Fruit fly (Drosophila melanogaster): Measurements from ENCODE around the gene CG2656.
A peak's percentile ranks its signal among the peaks of the same experiment; 100 is the strongest.

The CG2656 gene

DNA sequence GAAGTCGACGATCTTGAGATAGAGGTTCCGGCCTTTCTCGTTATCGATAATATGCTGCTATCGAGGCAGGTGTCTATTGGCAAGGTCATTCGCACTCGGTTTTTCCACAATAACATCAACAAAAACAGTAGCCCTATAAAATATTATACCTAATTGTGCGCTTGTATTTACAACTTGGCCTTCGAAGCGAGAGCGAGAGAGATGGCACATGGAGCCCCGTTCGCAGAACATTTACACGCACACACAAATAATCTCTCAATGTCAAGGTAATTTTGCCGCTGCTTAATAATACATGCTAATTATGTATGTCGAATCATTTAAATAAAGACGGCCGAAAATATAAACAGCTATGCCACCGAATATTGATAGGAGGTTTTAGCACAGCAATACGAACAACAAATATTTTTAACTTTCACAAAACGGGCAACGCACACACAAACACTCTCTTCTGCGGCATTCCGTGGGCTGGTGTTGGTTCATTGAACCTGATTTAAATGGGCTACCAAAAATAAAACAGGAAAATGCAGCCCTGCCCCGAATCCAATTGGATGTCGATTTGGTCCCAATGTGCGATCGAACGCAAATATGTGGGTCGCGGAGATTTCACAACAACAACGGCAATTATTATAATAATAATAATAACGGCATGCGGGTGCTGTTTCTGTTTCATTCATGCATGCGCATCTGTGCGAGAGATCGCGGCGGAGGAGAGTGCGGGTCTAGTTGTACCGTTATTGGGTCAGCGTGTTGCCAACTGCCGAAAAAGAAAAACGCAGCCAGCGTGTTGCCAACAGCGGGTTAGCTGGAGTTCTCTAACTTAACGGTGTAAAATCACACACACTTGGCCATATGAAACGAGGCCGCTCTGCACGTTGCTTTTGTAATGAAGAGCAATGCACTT lies 22.1 kb upstream of the CG2656 start (continued):
- TF ChIP-seq ERR (GFP tag; optimal IDR thresholded peaks at IDR 0.05): no peak
- TF ChIP-seq pzg (GFP tag; optimal IDR thresholded peaks at IDR 0.05): no peak
- peak; percentile 13 for TF ChIP-seq Sox100B (GFP tag; optimal IDR thresholded peaks at IDR 0.05)
- peak; percentile 1 for TF ChIP-seq cwo (GFP tag; optimal IDR thresholded peaks at IDR 0.05)
- peak; percentile 22; the same call in 1 of the 2 replicates for TF ChIP-seq Awh (GFP tag; IDR thresholded peaks at IDR 0.05)
- TF ChIP-seq CG6254 (GFP tag; optimal IDR thresholded peaks at IDR 0.05): no peak
- TF ChIP-seq unc-4 (GFP tag; IDR thresholded peaks at IDR 0.05; ENCODE audit: partially characterized antibody): no peak
- peak; percentile 28 for TF ChIP-seq sug (tag; optimal IDR thresholded peaks at IDR 0.05)
- TF ChIP-seq mam (GFP tag; optimal IDR thresholded peaks at IDR 0.05): no peak
- TF ChIP-seq oc (tag; optimal IDR thresholded peaks at IDR 0.05): no peak
- TF ChIP-seq sima (GFP tag; optimal IDR thresholded peaks at IDR 0.05): no peak
- TF ChIP-seq prd (optimal IDR thresholded peaks at IDR 0.05): no peak
- no peak for TF ChIP-seq prd (GFP tag; IDR thresholded peaks at IDR 0.05)
- TF ChIP-seq dan (GFP tag; IDR thresholded peaks at IDR 0.05): no peak
- TF ChIP-seq CG12299 (tag; optimal IDR thresholded peaks at IDR 0.05): no peak
- TF ChIP-seq CG16815 (GFP tag; optimal IDR thresholded peaks at IDR 0.05): no peak
- peak; percentile 19 for TF ChIP-seq CG2120 (GFP tag; optimal IDR thresholded peaks at IDR 0.05)
- no peak for TF ChIP-seq Hmx (GFP tag; optimal IDR thresholded peaks at IDR 0.05)
- TF ChIP-seq CG4854 (GFP tag; optimal IDR thresholded peaks at IDR 0.05): no peak
- peak; percentile 82 for TF ChIP-seq Med (GFP tag)
- peak; percentile 15; the same call in 1 of the 2 replicates for TF ChIP-seq Bgb (GFP tag; IDR thresholded peaks at IDR 0.05; ENCODE audit: partially characterized antibody)
- TF ChIP-seq Kr (GFP tag; optimal IDR thresholded peaks at IDR 0.05): peak; percentile 50
- TF ChIP-seq CG10431 (GFP tag; optimal IDR thresholded peaks at IDR 0.05): no peak
- TF ChIP-seq tin (GFP tag; optimal IDR thresholded peaks at IDR 0.05): no peak
- TF ChIP-seq zen (tag; optimal IDR thresholded peaks at IDR 0.05): no peak
- TF ChIP-seq pfk (GFP tag; optimal IDR thresholded peaks at IDR 0.05): no peak
- TF ChIP-seq Vsx1 (GFP tag; optimal IDR thresholded peaks at IDR 0.05): peak; percentile 45
- TF ChIP-seq CG11696 (GFP tag; IDR thresholded peaks at IDR 0.05): no peak
- TF ChIP-seq kni (GFP tag; optimal IDR thresholded peaks at IDR 0.05): peak; percentile 92
- TF ChIP-seq CG12769 (tag; optimal IDR thresholded peaks at IDR 0.05): peak; percentile 60
- TF ChIP-seq az2 (GFP tag; optimal IDR thresholded peaks at IDR 0.05): no peak
- no peak for TF ChIP-seq hbn (GFP tag; IDR thresholded peaks at IDR 0.05; ENCODE audit: partially characterized antibody)
- no peak for TF ChIP-seq slbo (GFP tag; IDR thresholded peaks at IDR 0.05)
- peak; percentile 67; the same call in 2 of the 3 replicates for TF ChIP-seq sr (GFP tag; IDR thresholded peaks at IDR 0.05)
- TF ChIP-seq ftz-f1 (GFP tag; optimal IDR thresholded peaks at IDR 0.05): peak; percentile 97
- no peak for TF ChIP-seq CG13894 (tag; optimal IDR thresholded peaks at IDR 0.05)
- peak; percentile 18 for TF ChIP-seq CG17802 (tag; optimal IDR thresholded peaks at IDR 0.05)
- TF ChIP-seq exex (tag; optimal IDR thresholded peaks at IDR 0.05): peak; percentile 42
- no peak for TF ChIP-seq trem (tag; optimal IDR thresholded peaks at IDR 0.05)
- TF ChIP-seq CG34422 (GFP tag; IDR thresholded peaks at IDR 0.05): no peak
- peak; percentile 0 for TF ChIP-seq CG17385 (GFP tag; optimal IDR thresholded peaks at IDR 0.05)
- peak; percentile 21 for TF ChIP-seq Nf-YB (GFP tag; optimal IDR thresholded peaks at IDR 0.05)
- peak; percentile 74 for TF ChIP-seq CG4360 (GFP tag; IDR thresholded peaks at IDR 0.05)
- no peak for TF ChIP-seq bowl (GFP tag; IDR thresholded peaks at IDR 0.05)
- TF ChIP-seq CG4424 (GFP tag; optimal IDR thresholded peaks at IDR 0.05): no peak
- TF ChIP-seq slou (GFP tag; optimal IDR thresholded peaks at IDR 0.05): no peak
- TF ChIP-seq pan (optimal IDR thresholded peaks at IDR 0.05): no peak
- peak in 1 of 2 experiments; percentile 42 for TF ChIP-seq pan (GFP tag; optimal IDR thresholded peaks at IDR 0.05 in 1 of 2, IDR thresholded peaks at IDR 0.05 in 1 of 2)
- TF ChIP-seq tll (GFP tag; optimal IDR thresholded peaks at IDR 0.05): peak in 1 of 2 experiments; percentile 18
